Fruit fly (Drosophila melanogaster) whole organism, prepupa: ENCODE data around the gene CG13405.

Experiments
- Blimp-1 ChIP-seq: fragments of 200-800 bp; sonication (Bioruptor generic); optimal IDR thresholded peaks from 3 replicates; lab custom pipeline; 2017; ENCODE audit warnings: missing biosample characterization, missing genetic modification characterization, mild to moderate bottlenecking, moderate library complexity, missing genetic modification reagents
- CG3032 ChIP-seq: fragments of 200-800 bp; optimal IDR thresholded peaks from 2 replicates; lab custom pipeline; 2019; ENCODE audit warnings: missing biosample characterization, mild to moderate bottlenecking, missing genetic modification characterization, moderate library complexity
- CG6276 ChIP-seq: fragments of 200-800 bp; sonication (Bioruptor generic); optimal IDR thresholded peaks from 2 replicates; lab custom pipeline; 2017; ENCODE audit warnings: missing biosample characterization, mild to moderate bottlenecking, missing genetic modification characterization
- CG6808 ChIP-seq: fragments of 200-800 bp; sonication (Bioruptor generic); optimal IDR thresholded peaks from 3 replicates; lab custom pipeline; 2017; ENCODE audit warnings: missing biosample characterization, missing genetic modification characterization, mild to moderate bottlenecking, moderate library complexity, missing genetic modification reagents
- Lpt ChIP-seq: fragments of 200-800 bp; sonication (Bioruptor generic); optimal IDR thresholded peaks from 3 replicates; lab custom pipeline; 2016; ENCODE audit warnings: missing biosample characterization, missing genetic modification characterization
- OdsH ChIP-seq: fragments of 200-800 bp; sonication (Bioruptor generic); optimal IDR thresholded peaks from 3 replicates; lab custom pipeline; 2016; ENCODE audit warnings: missing biosample characterization, missing genetic modification characterization
- cyc ChIP-seq: fragments of 200-800 bp; sonication (Bioruptor generic); optimal IDR thresholded peaks from 3 replicates; lab custom pipeline; 2016; ENCODE audit warnings: missing biosample characterization, missing genetic modification characterization
- fd59A ChIP-seq: fragments of 200-800 bp; sonication (Bioruptor generic); optimal IDR thresholded peaks from 2 replicates; lab custom pipeline; 2017; ENCODE audit warnings: missing biosample characterization, mild to moderate bottlenecking, missing genetic modification characterization, missing genetic modification reagents
- lz ChIP-seq: fragments of 200-800 bp; sonication (Bioruptor generic); optimal IDR thresholded peaks from 3 replicates; lab custom pipeline; 2016; ENCODE audit warnings: missing biosample characterization, missing genetic modification characterization

DNA sequence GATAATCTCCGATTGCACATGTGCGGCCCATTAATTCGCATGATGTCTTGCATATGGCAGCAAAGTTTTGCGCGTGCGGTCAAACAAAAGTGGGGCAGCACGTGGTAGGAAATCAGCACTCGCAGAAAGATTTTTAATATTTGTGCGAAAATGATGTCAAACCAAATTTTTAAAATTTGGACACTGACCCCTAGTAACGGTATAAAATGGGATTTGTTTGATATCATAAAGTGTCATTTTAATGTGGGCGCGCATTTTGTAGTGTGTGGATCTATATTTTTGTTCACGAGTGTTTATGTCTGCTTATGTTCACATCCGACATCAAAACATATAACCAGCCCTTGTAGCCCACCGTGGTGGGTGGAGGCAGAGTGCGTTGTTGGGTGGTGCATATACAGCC is 18.9 kb upstream of the CG13405 start:
- TF ChIP-seq fd59A, result peak; percentile 8
- TF ChIP-seq Blimp-1 (GFP tag; lab: Kevin White, UChicago), result no peak
- TF ChIP-seq CG6808 (GFP tag; lab: Kevin White, UChicago), result no peak
- TF ChIP-seq cyc (GFP tag; lab: Kevin White, UChicago), result peak; percentile 58
- TF ChIP-seq OdsH (GFP tag; lab: Kevin White, UChicago), result peak; percentile 55
- TF ChIP-seq Lpt, result peak; percentile 27
- TF ChIP-seq CG6276, result peak; percentile 43
- peak; percentile 47 for TF ChIP-seq CG3032 (tag; lab: Kevin White, UChicago)
- TF ChIP-seq lz (GFP tag; lab: Kevin White, UChicago), result peak; percentile 2
